Worm (Caenorhabditis elegans) whole organism, L3 larva: ENCODE measurements around the gene acly-2.

Source experiments
- R02D3.7 ChIP-seq: fragments of 150-350 bp; optimal IDR thresholded peaks from 2 replicates; lab custom pipeline; 2014; ENCODE audit warnings: missing biosample characterization, missing genetic modification characterization
- ZK546.5 ChIP-seq: sonication (generic microtip); optimal IDR thresholded peaks from 2 replicates; lab custom pipeline; 2017; ENCODE audit warnings: missing biosample characterization, missing genetic modification characterization
- ama-1 ChIP-seq: fragments of 150-350 bp; optimal IDR thresholded peaks from 2 replicates; lab custom pipeline; 2018
- ceh-28 ChIP-seq: fragments of 150-350 bp; optimal IDR thresholded peaks from 2 replicates; lab custom pipeline; 2014; ENCODE audit warnings: missing biosample characterization, missing genetic modification reagents, missing genetic modification characterization
- ceh-82 ChIP-seq: fragments of 150-350 bp; optimal IDR thresholded peaks from 2 replicates; lab custom pipeline; 2014; ENCODE audit warnings: missing biosample characterization, missing genetic modification characterization
- ceh-9 ChIP-seq: sonication (generic microtip); optimal IDR thresholded peaks from 2 replicates; lab custom pipeline; 2018; ENCODE audit warnings: missing biosample characterization, missing genetic modification characterization
- daf-12 ChIP-seq: fragments of 150-350 bp; optimal IDR thresholded peaks from 2 replicates; lab custom pipeline; 2014; ENCODE audit warnings: missing biosample characterization, missing genetic modification reagents, missing genetic modification characterization
- egl-27 ChIP-seq: sonication (generic microtip); optimal IDR thresholded peaks from 4 replicates; lab custom pipeline; 2017; ENCODE audit warnings: missing biosample characterization, missing genetic modification reagents, missing genetic modification characterization
- egl-5 ChIP-seq: fragments of 150-350 bp; optimal IDR thresholded peaks from 2 replicates; lab custom pipeline; 2017; ENCODE audit warnings: missing biosample characterization, missing genetic modification reagents, missing genetic modification characterization, inconsistent platforms
- elt-2 ChIP-seq: sonication (generic microtip); optimal IDR thresholded peaks from 2 replicates; lab custom pipeline; 2016; ENCODE audit warnings: missing genetic modification reagents, mild to moderate bottlenecking, missing genetic modification characterization, missing compliant biosample characterization
- elt-3 ChIP-seq, 3 experiments: fragments of 150-350 bp in 1 of 3; sonication (generic microtip) in 2 of 3; optimal IDR thresholded peaks; 2 replicates in 2 of 3; 4 replicates in 1 of 3; lab custom pipeline; 2014 to 2017; ENCODE audit warnings: missing biosample characterization in 3 of 3, missing genetic modification characterization in 3 of 3
- eor-1 ChIP-seq, 2 experiments: fragments of 150-350 bp; optimal IDR thresholded peaks; 2 replicates each; lab custom pipeline; 2014 to 2018; ENCODE audit warnings: missing biosample characterization in 2 of 2, missing genetic modification characterization in 2 of 2
- fkh-10 ChIP-seq: sonication (generic microtip); optimal IDR thresholded peaks from 2 replicates; lab custom pipeline; 2017; ENCODE audit warnings: missing biosample characterization, missing genetic modification reagents, missing genetic modification characterization
- fos-1 ChIP-seq: fragments of 150-350 bp; optimal IDR thresholded peaks from 2 replicates; lab custom pipeline; 2014; ENCODE audit warnings: missing biosample characterization, missing genetic modification characterization
- hmg-11 ChIP-seq: sonication (generic microtip); optimal IDR thresholded peaks from 2 replicates; lab custom pipeline; 2016; ENCODE audit warnings: missing genetic modification characterization, missing compliant biosample characterization
- jun-1 ChIP-seq: fragments of 150-350 bp; optimal IDR thresholded peaks from 2 replicates; lab custom pipeline; 2014; ENCODE audit warnings: missing biosample characterization, missing genetic modification reagents, missing genetic modification characterization
- lin-15B ChIP-seq: fragments of 150-350 bp; optimal IDR thresholded peaks from 2 replicates; lab custom pipeline; 2014; ENCODE audit warnings: missing biosample characterization, missing genetic modification characterization
- lin-39 ChIP-seq: fragments of 150-350 bp; optimal IDR thresholded peaks from 2 replicates; lab custom pipeline; 2018; ENCODE audit warnings: missing biosample characterization, missing genetic modification reagents, missing genetic modification characterization
- lsy-12 ChIP-seq: sonication (generic microtip); optimal IDR thresholded peaks from 2 replicates; lab custom pipeline; 2016; ENCODE audit warnings: mild to moderate bottlenecking, missing genetic modification characterization, missing compliant biosample characterization
- mdl-1 ChIP-seq: fragments of 150-350 bp; optimal IDR thresholded peaks from 2 replicates; lab custom pipeline; 2014; ENCODE audit warnings: missing biosample characterization, missing genetic modification characterization
- mml-1 ChIP-seq: fragments of 150-350 bp; sonication (generic microtip); optimal IDR thresholded peaks from 3 replicates; lab custom pipeline; 2014; ENCODE audit warnings: missing biosample characterization, missing genetic modification characterization
- nfya-1 ChIP-seq: sonication (generic microtip); optimal IDR thresholded peaks from 2 replicates; lab custom pipeline; 2017; ENCODE audit warnings: missing genetic modification characterization, mild to moderate bottlenecking, missing compliant biosample characterization, antibody characterized with exemption, moderate library complexity; ENCODE audit not compliant: insufficient read depth
- nhr-11 ChIP-seq: fragments of 150-350 bp; optimal IDR thresholded peaks from 2 replicates; lab custom pipeline; 2014; ENCODE audit warnings: missing biosample characterization, missing genetic modification characterization
- nhr-12 ChIP-seq: fragments of 150-350 bp; optimal IDR thresholded peaks from 2 replicates; lab custom pipeline; 2014; ENCODE audit warnings: missing biosample characterization, missing genetic modification characterization
- nhr-23 ChIP-seq: fragments of 150-350 bp; optimal IDR thresholded peaks from 2 replicates; lab custom pipeline; 2014; ENCODE audit warnings: missing biosample characterization, missing genetic modification reagents, missing genetic modification characterization
- nhr-237 ChIP-seq: fragments of 150-350 bp; optimal IDR thresholded peaks from 2 replicates; lab custom pipeline; 2014; ENCODE audit warnings: missing biosample characterization, missing genetic modification characterization
- nhr-25 ChIP-seq: sonication (generic microtip); optimal IDR thresholded peaks from 2 replicates; lab custom pipeline; 2017; ENCODE audit warnings: missing biosample characterization, missing genetic modification characterization
- nhr-43 ChIP-seq: sonication (generic microtip); optimal IDR thresholded peaks from 2 replicates; lab custom pipeline; 2016; ENCODE audit warnings: mild to moderate bottlenecking, missing genetic modification characterization, missing compliant biosample characterization; ENCODE audit not compliant: poor library complexity, severe bottlenecking
- nhr-67 ChIP-seq: fragments of 150-350 bp; optimal IDR thresholded peaks from 2 replicates; lab custom pipeline; 2014; ENCODE audit warnings: missing biosample characterization, missing genetic modification characterization
- nhr-77 ChIP-seq: fragments of 150-350 bp; optimal IDR thresholded peaks from 2 replicates; lab custom pipeline; 2014; ENCODE audit warnings: missing biosample characterization, missing genetic modification characterization
- pha-4 ChIP-seq: fragments of 150-350 bp; optimal IDR thresholded peaks from 2 replicates; lab custom pipeline; 2014; ENCODE audit warnings: missing biosample characterization, missing genetic modification reagents, missing genetic modification characterization
- pqm-1 ChIP-seq: fragments of 150-350 bp; optimal IDR thresholded peaks from 2 replicates; lab custom pipeline; 2017; ENCODE audit warnings: missing biosample characterization, missing genetic modification characterization, inconsistent platforms
- skn-1 ChIP-seq: fragments of 150-350 bp; optimal IDR thresholded peaks from 2 replicates; lab custom pipeline; 2014; ENCODE audit warnings: missing biosample characterization, missing genetic modification characterization
- snpc-4 ChIP-seq: fragments of 150-350 bp; optimal IDR thresholded peaks from 2 replicates; lab custom pipeline; 2014; ENCODE audit warnings: missing biosample characterization, missing genetic modification characterization
- tbx-2 ChIP-seq: sonication (generic microtip); optimal IDR thresholded peaks from 2 replicates; lab custom pipeline; 2016; ENCODE audit warnings: mild to moderate bottlenecking, missing genetic modification characterization, missing compliant biosample characterization
- unc-39 ChIP-seq: sonication (generic microtip); optimal IDR thresholded peaks from 4 replicates; lab custom pipeline; 2017; ENCODE audit warnings: missing biosample characterization, missing genetic modification characterization
- unc-62 ChIP-seq: fragments of 150-350 bp; sonication (generic microtip); optimal IDR thresholded peaks from 4 replicates; lab custom pipeline; 2014; ENCODE audit warnings: missing biosample characterization, missing genetic modification reagents, missing genetic modification characterization
- zag-1 ChIP-seq: fragments of 150-350 bp; optimal IDR thresholded peaks from 2 replicates; lab custom pipeline; 2014; ENCODE audit warnings: missing biosample characterization, missing genetic modification characterization
- ztf-11 ChIP-seq: fragments of 150-350 bp; optimal IDR thresholded peaks from 2 replicates; lab custom pipeline; 2014; ENCODE audit warnings: missing biosample characterization, missing genetic modification characterization

The acly-2 gene

DNA sequence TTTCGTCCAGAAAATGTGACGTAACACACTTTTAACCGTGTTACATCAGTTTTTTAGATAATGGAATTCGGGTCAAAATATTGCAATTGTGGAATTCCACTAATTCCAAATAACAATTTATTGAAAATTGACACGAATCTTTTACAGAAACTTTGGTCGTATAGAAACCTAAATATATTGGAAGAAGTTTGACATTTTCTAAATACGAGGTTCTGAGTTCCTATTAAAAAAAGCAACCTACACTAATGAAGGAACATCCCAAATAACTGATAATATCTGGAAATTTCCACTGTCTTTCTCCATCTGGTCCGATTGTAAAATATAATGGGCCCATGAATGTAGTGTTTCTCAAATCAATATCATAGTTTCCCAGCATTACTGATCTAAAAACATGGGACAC is 5.0 kb downstream of the acly-2 start:
- no peak for TF ChIP-seq nhr-237 (tag; lab: Kevin White, UChicago)
- TF ChIP-seq fos-1 (tag; lab: Kevin White, UChicago) = no peak
- TF ChIP-seq R02D3.7 (tag; lab: Kevin White, UChicago) = no peak
- TF ChIP-seq pha-4 (tag; lab: Kevin White, UChicago) = no peak
- TF ChIP-seq nfya-1 (tag; lab: Kevin White, UChicago) = no peak
- no peak for TF ChIP-seq fkh-10 (GFP tag; lab: Kevin White, UChicago)
- TF ChIP-seq ceh-9 (tag; lab: Kevin White, UChicago) = no peak
- TF ChIP-seq daf-12 (tag; lab: Kevin White, UChicago) = no peak
- TF ChIP-seq nhr-11 (tag; lab: Kevin White, UChicago) = no peak
- TF ChIP-seq tbx-2 (tag; lab: Kevin White, UChicago) = no peak
- TF ChIP-seq unc-62 = no peak
- no peak for TF ChIP-seq ceh-82 (tag; lab: Kevin White, UChicago)
- no peak for TF ChIP-seq lin-39 (tag; lab: Kevin White, UChicago)
- TF ChIP-seq egl-5 (tag; lab: Kevin White, UChicago) = no peak
- no peak for TF ChIP-seq eor-1 (tag; optimal IDR thresholded peaks at IDR 0.05; lab: Kevin White, UChicago)
- TF ChIP-seq ZK546.5 (tag; lab: Kevin White, UChicago) = no peak

DNA sequence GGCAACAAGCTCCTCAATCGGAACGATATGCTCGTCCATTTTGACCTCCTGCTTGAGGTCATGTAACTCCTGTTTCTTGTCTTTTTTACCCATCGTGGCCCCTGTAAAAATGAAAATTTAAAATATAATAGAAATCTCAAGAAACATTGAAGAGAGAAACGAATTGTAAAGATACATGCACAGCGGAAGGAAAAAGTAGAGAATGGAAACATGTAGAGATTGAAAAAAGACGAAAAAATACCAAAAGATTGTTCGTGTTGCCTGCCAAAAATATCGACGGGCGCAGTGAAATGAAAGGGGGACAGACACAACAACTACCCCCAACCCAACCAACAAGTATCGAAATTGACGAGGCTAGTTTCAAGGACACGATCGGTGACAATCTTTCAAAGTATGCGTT is 13.6 kb downstream of the acly-2 start, which contains the start of gene eat-6:
eat-6 (minus strand) TSS at position 101 of the 400 bp plus-strand sequence.
- TF ChIP-seq nhr-25 (peak; percentile 34), ztf-11 (tag; lab: Kevin White, UChicago) (no peak)

DNA sequence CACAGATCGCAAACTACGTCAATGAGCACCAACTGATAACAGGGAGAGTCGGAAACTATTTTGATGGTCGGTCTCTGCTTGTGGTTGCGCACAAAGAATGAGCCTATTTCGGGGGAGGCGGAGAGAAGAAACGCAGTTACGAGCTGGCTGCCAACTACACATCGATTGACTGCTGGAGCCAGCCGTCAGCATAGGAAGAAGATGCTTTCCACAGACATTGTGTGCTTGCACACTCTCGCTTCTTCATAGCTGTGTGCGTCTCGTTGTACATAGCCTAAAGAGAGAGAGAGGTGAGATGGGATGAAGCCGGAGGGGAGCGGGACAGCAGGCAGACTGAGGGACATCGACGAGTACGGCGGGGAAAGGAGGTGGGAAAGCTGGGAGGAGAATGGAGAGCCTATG is 14.2 kb downstream of the acly-2 start:
- no peak for TF ChIP-seq elt-3 (tag; optimal IDR thresholded peaks at IDR 0.05; lab: Kevin White, UChicago)
- TF ChIP-seq lsy-12 (tag; lab: Kevin White, UChicago) = peak; percentile 47
- TF ChIP-seq pha-4 (tag; lab: Kevin White, UChicago) = peak; percentile 60
- no peak for TF ChIP-seq mml-1 (tag; lab: Kevin White, UChicago)
- peak; percentile 7 for TF ChIP-seq egl-5 (tag; lab: Kevin White, UChicago)
- TF ChIP-seq lin-39 (tag; lab: Kevin White, UChicago) = peak; percentile 94
- peak; percentile 5 for TF ChIP-seq skn-1
- TF ChIP-seq ceh-9 (tag; lab: Kevin White, UChicago) = no peak
- no peak for TF ChIP-seq nhr-25
- peak; percentile 61 for TF ChIP-seq hmg-11 (tag; lab: Kevin White, UChicago)
- no peak for TF ChIP-seq nhr-12 (tag; lab: Kevin White, UChicago)
- TF ChIP-seq jun-1 = peak; percentile 75
- peak; percentile 37 for TF ChIP-seq fkh-10 (GFP tag; lab: Kevin White, UChicago)
- peak; percentile 60 for TF ChIP-seq egl-27
- peak; percentile 95 for TF ChIP-seq elt-2 (tag; lab: Kevin White, UChicago)
- peak; percentile 32 for TF ChIP-seq lin-15B (tag; lab: Kevin White, UChicago)
- no peak for TF ChIP-seq ceh-28 (tag; lab: Kevin White, UChicago)
- TF ChIP-seq ztf-11 (tag; lab: Kevin White, UChicago) = no peak
- TF ChIP-seq nhr-23 (tag; lab: Kevin White, UChicago) = no peak
- peak; percentile 78 for TF ChIP-seq nfya-1 (tag; lab: Kevin White, UChicago)
- TF ChIP-seq snpc-4 (tag; lab: Kevin White, UChicago) = peak; percentile 29
- TF ChIP-seq nhr-43 (tag; lab: Kevin White, UChicago) = no peak
- peak; percentile 24 for TF ChIP-seq tbx-2 (tag; lab: Kevin White, UChicago)
- TF ChIP-seq pqm-1 (tag; lab: Kevin White, UChicago) = peak; percentile 85
- TF ChIP-seq ama-1 = peak; percentile 69

DNA sequence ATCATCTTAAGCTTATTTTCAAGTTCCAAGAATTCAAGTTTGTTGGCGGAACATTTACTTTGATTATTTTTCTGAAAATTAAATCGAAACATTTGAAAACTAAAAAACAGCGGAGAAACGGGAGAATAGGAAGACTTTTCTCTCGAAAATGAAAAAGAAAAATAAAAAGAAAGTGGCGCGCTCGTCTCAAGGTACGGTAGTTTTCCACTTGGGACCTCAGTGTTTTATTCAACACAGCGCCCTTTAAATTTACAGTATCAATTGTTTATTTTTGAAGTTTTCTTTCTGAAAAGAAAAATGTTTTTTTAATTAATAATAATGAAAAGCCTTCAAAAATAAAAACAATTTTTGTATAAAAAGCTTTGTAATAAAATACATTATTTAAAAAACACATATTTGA is 15.2 kb downstream of the acly-2 start:
- no peak for TF ChIP-seq tbx-2 (tag; lab: Kevin White, UChicago)
- TF ChIP-seq unc-39 (tag; lab: Kevin White, UChicago) = no peak
- no peak for TF ChIP-seq elt-2 (tag; lab: Kevin White, UChicago)
- TF ChIP-seq fos-1 (tag; lab: Kevin White, UChicago) = no peak
- TF ChIP-seq nhr-67 (tag; lab: Kevin White, UChicago) = no peak
- TF ChIP-seq skn-1 = no peak
- TF ChIP-seq snpc-4 (tag; lab: Kevin White, UChicago) = no peak
- no peak for TF ChIP-seq pqm-1 (tag; lab: Kevin White, UChicago)
- TF ChIP-seq mdl-1 (tag; lab: Kevin White, UChicago) = no peak
- TF ChIP-seq nhr-77 = no peak
- TF ChIP-seq zag-1 (tag; lab: Kevin White, UChicago) = no peak
- no peak for TF ChIP-seq ceh-28 (tag; lab: Kevin White, UChicago)
- TF ChIP-seq fkh-10 (GFP tag; lab: Kevin White, UChicago) = no peak
- no peak for TF ChIP-seq lin-39 (tag; lab: Kevin White, UChicago)
